Fruit fly (Drosophila melanogaster) Kc167 (cell line): ENCODE data around the gene Pex16.

Source experiments
- Sin3A ChIP-seq: fragments of >200 bp; optimal IDR thresholded peaks from 2 replicates; lab custom pipeline; 2018; ENCODE audit warnings: missing external identifiers
- insv ChIP-seq: fragments of >200 bp; optimal IDR thresholded peaks from 3 replicates; lab custom pipeline; 2018; ENCODE audit warnings: missing external identifiers
- psq ChIP-seq: fragments of >200 bp; optimal IDR thresholded peaks from 2 replicates; lab custom pipeline; 2017; ENCODE audit warnings: missing external identifiers

DNA sequence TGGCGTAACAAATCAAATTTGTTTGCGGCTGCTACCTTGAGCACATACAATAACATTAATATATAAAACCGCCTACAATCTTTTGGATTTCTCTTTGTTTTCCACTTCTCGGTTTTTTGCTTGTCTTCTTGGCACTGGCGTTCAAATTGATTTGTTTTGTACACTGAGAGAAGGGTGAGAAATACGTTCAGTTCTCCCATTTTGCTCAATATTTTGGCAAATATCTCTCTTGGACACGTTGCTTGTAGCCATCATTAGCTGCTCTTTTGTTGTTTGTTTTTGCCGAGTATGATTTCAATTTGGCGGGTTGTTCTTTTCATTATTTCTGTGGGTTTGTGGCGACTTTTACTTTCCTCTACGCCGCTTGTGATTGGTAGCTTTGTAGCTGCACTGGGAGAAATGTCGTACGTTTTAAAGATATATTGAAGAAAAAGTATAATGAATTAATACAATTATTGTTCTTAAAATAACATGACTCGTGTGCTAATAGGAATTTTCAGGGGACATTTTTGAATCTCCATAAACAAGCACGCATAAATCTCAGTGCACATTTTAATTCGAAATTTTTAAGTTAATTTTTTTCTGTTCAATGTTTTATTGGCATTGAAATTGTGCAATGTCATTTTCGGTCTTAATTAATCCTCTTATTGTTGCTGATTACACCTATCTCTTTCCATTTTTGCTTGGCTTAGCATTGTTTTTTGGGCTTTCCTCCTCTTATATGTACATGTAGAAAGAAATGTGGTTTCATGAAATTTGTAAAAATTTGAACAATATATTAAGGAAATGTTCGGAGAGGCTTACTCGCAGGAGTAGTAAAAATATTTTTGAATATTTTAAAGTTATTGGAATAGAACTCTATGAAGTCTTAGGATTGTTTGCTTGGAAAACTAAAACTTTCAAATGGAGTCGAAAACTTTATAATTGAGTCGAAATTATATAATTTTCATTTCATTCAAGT is 49.2 kb upstream of the Pex16 start:
- TF ChIP-seq insv (lab: Kevin White, UChicago) = no peak
- TF ChIP-seq psq = no peak
- TF ChIP-seq Sin3A (lab: Kevin White, UChicago) = no peak
